Fruit fly (Drosophila melanogaster): ENCODE data around the gene CG14810.
A peak's percentile ranks its signal among the peaks of the same experiment; 100 is the strongest.

The CG14810 gene

DNA sequence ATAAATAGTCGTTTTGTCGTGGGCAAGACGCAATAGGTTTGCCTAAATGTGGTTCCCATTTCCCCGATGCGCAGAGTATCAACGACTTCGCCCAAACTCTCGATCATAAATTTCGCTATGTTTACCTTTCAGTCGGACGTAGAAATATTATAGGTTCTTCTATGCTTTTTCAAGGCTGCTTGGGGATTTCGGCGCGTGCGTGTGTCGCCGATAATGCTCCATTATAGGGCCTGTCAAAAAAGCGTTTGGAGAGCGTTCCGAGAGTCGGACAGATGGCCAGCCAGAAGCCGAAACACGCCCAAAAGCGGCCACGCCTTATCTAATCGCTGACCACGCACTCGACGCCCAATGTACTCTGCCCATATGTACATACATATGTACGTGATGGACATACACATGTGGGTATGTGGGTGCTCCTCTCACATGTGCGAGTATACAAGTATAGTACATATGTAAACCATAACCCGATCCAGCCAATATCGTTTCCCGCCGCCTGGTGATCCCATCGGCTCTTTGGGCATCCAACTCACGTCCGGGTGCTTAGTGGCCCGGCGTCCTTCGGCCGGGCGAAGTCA, 28.6 kb upstream of the CG14810 start (continued):
- no peak for TF ChIP-seq Bteb2 (GFP tag; optimal IDR thresholded peaks at IDR 0.05)
- no peak for TF ChIP-seq ind (GFP tag; optimal IDR thresholded peaks at IDR 0.05)
- no peak for TF ChIP-seq HLH54F (GFP tag; optimal IDR thresholded peaks at IDR 0.05)
- no peak for TF ChIP-seq grau (tag; optimal IDR thresholded peaks at IDR 0.05)
- no peak for TF ChIP-seq Dad (GFP tag; optimal IDR thresholded peaks at IDR 0.05)
- no peak for TF ChIP-seq sc (optimal IDR thresholded peaks at IDR 0.05)
- no peak for TF ChIP-seq sc (GFP tag; optimal IDR thresholded peaks at IDR 0.05)
- no peak for TF ChIP-seq Kr (GFP tag; optimal IDR thresholded peaks at IDR 0.05)
- TF ChIP-seq p53 (GFP tag; optimal IDR thresholded peaks at IDR 0.05), result no peak
- TF ChIP-seq Ptx1 (GFP tag; IDR thresholded peaks at IDR 0.05), result no peak
- TF ChIP-seq CG4360 (GFP tag; IDR thresholded peaks at IDR 0.05), result no peak
- TF ChIP-seq mirr (GFP tag; optimal IDR thresholded peaks at IDR 0.05), result peak; percentile 73
- TF ChIP-seq Bgb (GFP tag; IDR thresholded peaks at IDR 0.05; ENCODE audit: partially characterized antibody), result no peak
- no peak for TF ChIP-seq pnt (GFP tag; optimal IDR thresholded peaks at IDR 0.05)
- TF ChIP-seq Dek (tag; optimal IDR thresholded peaks at IDR 0.05), result no peak
- peak; percentile 46 for TF ChIP-seq CG18599 (GFP tag; optimal IDR thresholded peaks at IDR 0.05)
- TF ChIP-seq lab (GFP tag; optimal IDR thresholded peaks at IDR 0.05), result peak; percentile 31
- no peak for TF ChIP-seq zfh2 (GFP tag; optimal IDR thresholded peaks at IDR 0.05)
- no peak for TF ChIP-seq Hr3 (GFP tag; optimal IDR thresholded peaks at IDR 0.05)
- TF ChIP-seq Abd-B (GFP tag; optimal IDR thresholded peaks at IDR 0.05), result no peak
- no peak for TF ChIP-seq B-H1 (GFP tag; IDR thresholded peaks at IDR 0.05)
- TF ChIP-seq CG3847 (GFP tag; IDR thresholded peaks at IDR 0.05), result no peak
- TF ChIP-seq CG13624 (GFP tag; optimal IDR thresholded peaks at IDR 0.05), result no peak
- no peak for TF ChIP-seq CG10565 (GFP tag; optimal IDR thresholded peaks at IDR 0.05)
- TF ChIP-seq vfl (GFP tag; optimal IDR thresholded peaks at IDR 0.05), result no peak
- TF ChIP-seq gfzf (GFP tag; optimal IDR thresholded peaks at IDR 0.05), result no peak
- no peak for TF ChIP-seq maf-S (GFP tag; optimal IDR thresholded peaks at IDR 0.05)
- TF ChIP-seq sima (GFP tag; optimal IDR thresholded peaks at IDR 0.05), result no peak
- no peak for TF ChIP-seq Usf (GFP tag; optimal IDR thresholded peaks at IDR 0.05)

DNA sequence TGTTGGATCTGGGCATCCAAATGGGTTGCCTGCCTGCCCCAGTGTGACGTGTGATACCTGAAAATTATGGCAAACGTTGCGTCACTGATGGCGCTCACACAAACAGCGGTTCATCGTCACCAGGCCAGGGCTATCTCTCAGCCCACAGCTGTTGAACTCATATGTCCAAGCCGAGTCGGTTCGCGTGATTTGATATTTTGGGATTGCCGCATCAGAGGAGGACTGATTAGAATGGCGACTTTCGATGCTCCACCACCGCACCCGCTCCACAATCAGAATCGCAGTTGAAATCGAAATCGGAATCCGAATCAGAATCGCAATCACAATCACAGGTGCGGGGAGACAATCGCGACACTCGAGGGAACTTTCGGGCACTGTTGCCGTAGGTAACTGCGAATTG, 27.6 kb upstream of the CG14810 start:
- TF ChIP-seq grn (GFP tag; optimal IDR thresholded peaks at IDR 0.05) (peak; percentile 73), cwo (GFP tag; optimal IDR thresholded peaks at IDR 0.05) (peak; percentile 54), exex (tag; optimal IDR thresholded peaks at IDR 0.05) (peak; percentile 1), tap (tag; optimal IDR thresholded peaks at IDR 0.05) (no peak), chinmo (GFP tag; IDR thresholded peaks at IDR 0.05; ENCODE audit: partially characterized antibody) (0 out of 4 replicates have a peak, but pooled peaks have one; percentile 40), CG6791 (GFP tag; IDR thresholded peaks at IDR 0.05; ENCODE audit: partially characterized antibody) (no peak), sug (tag; optimal IDR thresholded peaks at IDR 0.05) (peak; percentile 63), Scr (GFP tag; IDR thresholded peaks at IDR 0.05; ENCODE audit: partially characterized antibody) (no peak), Sry-β (GFP tag; optimal IDR thresholded peaks at IDR 0.05) (no peak), CG14050 (GFP tag; IDR thresholded peaks at IDR 0.05) (no peak), inv (GFP tag; IDR thresholded peaks at IDR 0.05; ENCODE audit: partially characterized antibody) (no peak), CG12769 (tag; optimal IDR thresholded peaks at IDR 0.05) (no peak), Pdp1 (GFP tag; optimal IDR thresholded peaks at IDR 0.05) (peak in 1 of 2 experiments; percentile 74)

Measured in whole organism, embryonic.